Worm (Caenorhabditis elegans): Measurements from ENCODE around the gene gpa-5.

gpa-5 gene

ce11 chrX:2075169-2075568, 45.7 kb downstream of the gpa-5 start (continued):
- TF ChIP-seq ceh-63 (GFP tag; optimal IDR thresholded peaks at IDR 0.05) (no peak), rnt-1 (tag; optimal IDR thresholded peaks at IDR 0.05) (no peak), snu-23 (GFP tag; optimal IDR thresholded peaks at IDR 0.05) (peak; percentile 63), lir-3 (tag; optimal IDR thresholded peaks at IDR 0.05; ENCODE audit: poor library complexity) (no peak), isw-1 (GFP tag; IDR thresholded peaks at IDR 0.05) (no peak), blmp-1 (tag; optimal IDR thresholded peaks at IDR 0.05) (no peak), mab-9 (GFP tag; IDR thresholded peaks at IDR 0.05) (no peak), ceh-90 (tag; optimal IDR thresholded peaks at IDR 0.05) (no peak), sox-4 (tag; optimal IDR thresholded peaks at IDR 0.05) (peak; percentile 2), zip-4 (GFP tag; optimal IDR thresholded peaks at IDR 0.05) (no peak), C16A3.4 (tag; optimal IDR thresholded peaks at IDR 0.05) (no peak), ceh-88 (GFP tag; IDR thresholded peaks at IDR 0.05) (no peak), lin-15B (tag; optimal IDR thresholded peaks at IDR 0.05) (no peak), Y116A8C.19 (tag; optimal IDR thresholded peaks at IDR 0.05; ENCODE audit: borderline replicate concordance) (no peak), egl-27 (tag; optimal IDR thresholded peaks at IDR 0.05) (no peak), ces-1 (GFP tag; optimal IDR thresholded peaks at IDR 0.05) (no peak), hpl-2 (GFP tag; optimal IDR thresholded peaks at IDR 0.05) (no peak), hlh-4 (tag; optimal IDR thresholded peaks at IDR 0.05) (no peak), grh-1 (GFP tag; IDR thresholded peaks at IDR 0.05) (no peak), dpl-1 (GFP tag; optimal IDR thresholded peaks at IDR 0.05) (no peak), nhr-84 (tag; optimal IDR thresholded peaks at IDR 0.05) (no peak), alr-1 (tag; optimal IDR thresholded peaks at IDR 0.05; ENCODE audit: borderline replicate concordance) (no peak), nhr-76 (tag; optimal IDR thresholded peaks at IDR 0.05) (no peak), dsc-1 (tag; optimal IDR thresholded peaks at IDR 0.05) (peak; percentile 14), fos-1 (tag; optimal IDR thresholded peaks at IDR 0.05) (no peak)

DNA sequence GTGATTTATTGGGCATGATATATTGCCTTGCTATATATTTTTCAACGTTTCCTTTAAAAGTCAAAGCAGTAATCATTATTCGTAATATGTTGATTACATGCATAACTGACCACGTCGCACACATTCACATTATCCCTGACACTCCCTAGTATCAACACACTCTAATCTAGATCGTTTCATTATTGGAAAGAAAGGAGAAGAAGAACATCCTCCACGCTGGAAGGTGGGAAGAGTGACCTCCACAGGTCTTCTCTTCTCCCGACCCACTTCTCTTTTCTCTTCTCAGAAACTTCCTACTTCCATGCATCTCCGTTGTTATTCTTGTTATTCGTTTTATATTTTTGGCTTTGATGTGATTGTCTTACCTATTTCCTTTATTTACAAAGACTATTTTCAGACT, 46.8 kb downstream of the gpa-5 start, which contains the start of gene txdc-12.2:
TSS of gene txdc-12.2 (plus strand) at position 396 of the 400 bp plus-strand sequence.
- TF ChIP-seq nhr-20 (tag; optimal IDR thresholded peaks at IDR 0.05), result peak; percentile 26
- TF ChIP-seq nhr-85 (tag), result peak; percentile 73
- no peak for TF ChIP-seq tbx-2 (tag; optimal IDR thresholded peaks at IDR 0.05)
- no peak for TF ChIP-seq zip-4 (GFP tag; optimal IDR thresholded peaks at IDR 0.05)
- no peak for TF ChIP-seq elt-2 (tag; optimal IDR thresholded peaks at IDR 0.05)
- peak in 1 of 6 experiments; percentile 23 for TF ChIP-seq elt-3 (tag; optimal IDR thresholded peaks at IDR 0.05)
- TF ChIP-seq rnt-1 (tag; optimal IDR thresholded peaks at IDR 0.05), result peak; percentile 10
- TF ChIP-seq blmp-1 (tag; optimal IDR thresholded peaks at IDR 0.05), result peak; percentile 87
- no peak for TF ChIP-seq mef-2 (tag; optimal IDR thresholded peaks at IDR 0.05)
- TF ChIP-seq snu-23 (GFP tag; optimal IDR thresholded peaks at IDR 0.05), result peak; percentile 45
- TF ChIP-seq mep-1 (tag; optimal IDR thresholded peaks at IDR 0.05), result peak; percentile 58
- no peak for TF ChIP-seq unc-98 (GFP tag; IDR thresholded peaks at IDR 0.05)
- TF ChIP-seq lin-14 (GFP tag; optimal IDR thresholded peaks at IDR 0.05), result peak; percentile 69
- TF ChIP-seq nhr-71 (tag; optimal IDR thresholded peaks at IDR 0.05), result peak; percentile 18

- TF ChIP-seq nhr-71 (tag; optimal IDR thresholded peaks at IDR 0.05), result peak; percentile 94
- peak; percentile 67 for TF ChIP-seq isw-1 (GFP tag; IDR thresholded peaks at IDR 0.05)
- TF ChIP-seq lin-14 (GFP tag; optimal IDR thresholded peaks at IDR 0.05), result peak; percentile 96
- TF ChIP-seq fkh-10 (GFP tag; optimal IDR thresholded peaks at IDR 0.05), result no peak
- TF ChIP-seq nhr-28 (tag; optimal IDR thresholded peaks at IDR 0.05), result no peak
- TF ChIP-seq ceh-88 (GFP tag; IDR thresholded peaks at IDR 0.05), result peak; percentile 39; the same call in 1 of the 2 replicates
- peak; percentile 63 for TF ChIP-seq egl-13 (tag; optimal IDR thresholded peaks at IDR 0.05)
- peak; percentile 89 for TF ChIP-seq snu-23 (GFP tag; optimal IDR thresholded peaks at IDR 0.05)
- TF ChIP-seq zip-4 (GFP tag; optimal IDR thresholded peaks at IDR 0.05), result peak; percentile 88
- TF ChIP-seq irx-1 (tag; optimal IDR thresholded peaks at IDR 0.05), result peak; percentile 70
- TF ChIP-seq lin-15B (tag; optimal IDR thresholded peaks at IDR 0.05), result peak; percentile 22
- no peak for TF ChIP-seq zag-1 (tag; optimal IDR thresholded peaks at IDR 0.05)
- TF ChIP-seq mef-2 (tag; optimal IDR thresholded peaks at IDR 0.05), result peak; percentile 10
- TF ChIP-seq C04F5.9 (tag; optimal IDR thresholded peaks at IDR 0.05), result peak; percentile 38
- no peak for TF ChIP-seq lin-39 (tag; optimal IDR thresholded peaks at IDR 0.05)
- no peak for TF ChIP-seq pqm-1 (tag; optimal IDR thresholded peaks at IDR 0.05)
- TF ChIP-seq unc-86 (tag; optimal IDR thresholded peaks at IDR 0.05), result peak; percentile 74
- TF ChIP-seq ceh-90 (tag; optimal IDR thresholded peaks at IDR 0.05), result no peak
- peak; percentile 96 for TF ChIP-seq F16B12.6 (tag; optimal IDR thresholded peaks at IDR 0.05)
- peak; percentile 43 for TF ChIP-seq pax-3 (tag; optimal IDR thresholded peaks at IDR 0.05)
- TF ChIP-seq swsn-7 (tag; optimal IDR thresholded peaks at IDR 0.05), result peak; percentile 83
- TF ChIP-seq efl-1 (optimal IDR thresholded peaks at IDR 0.05), result peak; percentile 58 to 70
- TF ChIP-seq efl-1 (GFP tag; optimal IDR thresholded peaks at IDR 0.05 in 1 of 2), result peak; percentile 65 to 93
- TF ChIP-seq sox-4 (tag; optimal IDR thresholded peaks at IDR 0.05), result peak; percentile 2
These were observed 49.4 kb downstream of the gpa-5 start for ce11 chrX:2071392-2072001.

Measured in whole organism, L1 larva.